Worm (Caenorhabditis elegans): ENCODE data around the gene K04A8.1.

K04A8.1 gene

ce11 chrV:6606197-6606596, 40.1 kb downstream of the K04A8.1 start (continued):
- TF ChIP-seq F23B12.7 (tag; optimal IDR thresholded peaks at IDR 0.05; ENCODE audit: insufficient read depth): no peak
- 0 out of 2 replicates have a peak, but pooled peaks have one; percentile 44 for TF ChIP-seq F39B2.1 (GFP tag; IDR thresholded peaks at IDR 0.05)
- no peak for TF ChIP-seq ceh-40 (GFP tag; IDR thresholded peaks at IDR 0.05)
- no peak for TF ChIP-seq egl-44 (GFP tag; IDR thresholded peaks at IDR 0.05)
- no peak for TF ChIP-seq ztf-3 (GFP tag; optimal IDR thresholded peaks at IDR 0.05)
- 0 out of 2 replicates have a peak, but pooled peaks have one; percentile 45 for TF ChIP-seq madf-3 (GFP tag; IDR thresholded peaks at IDR 0.05)
- no peak for TF ChIP-seq pbrm-1 (GFP tag; IDR thresholded peaks at IDR 0.05)
- no peak for TF ChIP-seq ccch-3 (GFP tag; optimal IDR thresholded peaks at IDR 0.05)
- no peak for TF ChIP-seq ztf-22 (GFP tag; optimal IDR thresholded peaks at IDR 0.05)
- no peak for TF ChIP-seq F55B11.4 (tag; optimal IDR thresholded peaks at IDR 0.05; ENCODE audit: borderline replicate concordance, insufficient read depth)
- no peak for TF ChIP-seq ztf-25 (GFP tag; IDR thresholded peaks at IDR 0.05)
- no peak for TF ChIP-seq B0261.1 (tag; optimal IDR thresholded peaks at IDR 0.05)
- TF ChIP-seq F33H1.4 (GFP tag; IDR thresholded peaks at IDR 0.05): no peak
- no peak for TF ChIP-seq rcor-1 (GFP tag; IDR thresholded peaks at IDR 0.05)
- no peak for TF ChIP-seq lin-26 (GFP tag; IDR thresholded peaks at IDR 0.05)
- no peak for TF ChIP-seq C06A6.2 (GFP tag; conservative IDR thresholded peaks at IDR 0.05)
- no peak for TF ChIP-seq zfh-2 (GFP tag; conservative IDR thresholded peaks at IDR 0.05)
- no peak for TF ChIP-seq attf-3 (GFP tag; conservative IDR thresholded peaks at IDR 0.05)
- TF ChIP-seq ztf-28 (GFP tag; IDR thresholded peaks at IDR 0.05): no peak
- peak; percentile 36 for TF ChIP-seq nhr-80 (tag; optimal IDR thresholded peaks at IDR 0.05)
- no peak for TF ChIP-seq ama-1 (optimal IDR thresholded peaks at IDR 0.05)
- TF ChIP-seq ama-1 (GFP tag; optimal IDR thresholded peaks at IDR 0.05): no peak
- no peak for TF ChIP-seq snpc-3.4 (tag; optimal IDR thresholded peaks at IDR 0.05)
- no peak for TF ChIP-seq Y95B8A.8 (GFP tag; IDR thresholded peaks at IDR 0.05)
- no peak for TF ChIP-seq sea-2 (GFP tag; IDR thresholded peaks at IDR 0.05)
- no peak for TF ChIP-seq B0035.1 (tag; optimal IDR thresholded peaks at IDR 0.05)
- TF ChIP-seq C17E4.6 (GFP tag; IDR thresholded peaks at IDR 0.05): no peak
- TF ChIP-seq let-526 (GFP tag; IDR thresholded peaks at IDR 0.05): no peak
- no peak for TF ChIP-seq atf-7 (tag; optimal IDR thresholded peaks at IDR 0.05)
- TF ChIP-seq lin-54 (GFP tag; optimal IDR thresholded peaks at IDR 0.05): no peak
- TF ChIP-seq ceh-58 (GFP tag; IDR thresholded peaks at IDR 0.05): no peak
- no peak for TF ChIP-seq F10E7.11 (tag; optimal IDR thresholded peaks at IDR 0.05)
- TF ChIP-seq B0336.3 (GFP tag; IDR thresholded peaks at IDR 0.05): no peak
- TF ChIP-seq bed-1 (GFP tag; IDR thresholded peaks at IDR 0.05): no peak
- no peak for TF ChIP-seq ceh-27 (GFP tag; optimal IDR thresholded peaks at IDR 0.05)
- TF ChIP-seq egl-18 (GFP tag; IDR thresholded peaks at IDR 0.05): no peak
- TF ChIP-seq ZK185.1 (tag; optimal IDR thresholded peaks at IDR 0.05; ENCODE audit: poor library complexity, severe bottlenecking): no peak
- TF ChIP-seq mes-4 (tag; optimal IDR thresholded peaks at IDR 0.05): no peak
- TF ChIP-seq rpc-1 (optimal IDR thresholded peaks at IDR 0.05): no peak
- no peak for TF ChIP-seq rpc-1 (tag; optimal IDR thresholded peaks at IDR 0.05)
- no peak for TF ChIP-seq nhr-90 (tag; optimal IDR thresholded peaks at IDR 0.05)
- no peak for TF ChIP-seq nfyb-1 (GFP tag; IDR thresholded peaks at IDR 0.05)
- no peak for TF ChIP-seq Y56A3A.18 (GFP tag; IDR thresholded peaks at IDR 0.05)
- no peak for TF ChIP-seq ztf-6 (GFP tag; IDR thresholded peaks at IDR 0.05)
- no peak for TF ChIP-seq snpc-1.3 (tag; optimal IDR thresholded peaks at IDR 0.05; ENCODE audit: insufficient read depth)
- no peak for TF ChIP-seq lag-1 (GFP tag; IDR thresholded peaks at IDR 0.05)
- TF ChIP-seq F37B4.10 (GFP tag; IDR thresholded peaks at IDR 0.05): no peak
- TF ChIP-seq Y67H2A.10 (GFP tag; conservative IDR thresholded peaks at IDR 0.05): no peak
- TF ChIP-seq hmg-1.2 (GFP tag; IDR thresholded peaks at IDR 0.05): no peak
- TF ChIP-seq madf-6 (GFP tag; IDR thresholded peaks at IDR 0.05): peak; percentile 29; the same call in 1 of the 2 replicates
- no peak for TF ChIP-seq ceh-91 (GFP tag; IDR thresholded peaks at IDR 0.05)
